Worm (Caenorhabditis elegans): ENCODE data around the gene sri-19.

sri-19 gene

DNA sequence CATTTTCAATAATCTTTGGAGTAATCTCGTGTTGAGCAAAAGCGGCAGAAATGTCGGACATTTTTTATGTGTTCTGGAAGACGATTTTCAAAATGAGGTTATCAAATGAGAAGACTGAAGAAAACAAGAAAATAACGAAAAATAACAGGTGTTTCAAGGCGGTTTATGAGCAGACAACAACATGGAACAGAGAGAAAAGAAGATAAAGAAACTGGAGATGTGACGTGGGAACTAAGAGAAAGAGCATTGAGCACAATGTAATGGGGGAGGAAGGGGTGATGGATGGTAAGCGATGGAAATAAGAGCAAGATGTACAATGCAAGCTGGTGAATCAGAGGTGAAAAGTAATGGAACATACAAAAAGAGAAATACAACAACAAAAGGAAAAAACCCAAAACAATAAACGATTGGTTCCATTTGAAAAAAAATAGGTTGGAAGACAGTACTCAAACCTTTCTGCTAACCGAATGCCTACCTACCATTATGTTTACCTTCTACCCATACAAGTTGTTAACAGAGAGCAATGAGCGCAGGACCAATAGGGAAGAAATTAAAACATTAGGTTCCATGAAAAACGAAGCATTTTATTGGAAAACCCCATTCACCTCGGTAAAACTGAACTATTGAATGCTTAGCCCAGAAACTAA is 466 bp upstream of the sri-19 start, which contains the start of gene Y69E1A.5:
Gene Y69E1A.5, minus strand, starts transcription at position 73 of the 647 bp plus-strand sequence.
- TF ChIP-seq mab-5 (tag; optimal IDR thresholded peaks at IDR 0.05) (peak; percentile 31), elt-1 (tag; optimal IDR thresholded peaks at IDR 0.05; ENCODE audit: borderline replicate concordance, insufficient read depth) (no peak), hlh-1 (tag; optimal IDR thresholded peaks at IDR 0.05) (peak; percentile 82), ceh-83 (GFP tag; optimal IDR thresholded peaks at IDR 0.05) (no peak), unc-62 (GFP tag; optimal IDR thresholded peaks at IDR 0.05) (peak; percentile 40), zip-8 (tag; optimal IDR thresholded peaks at IDR 0.05) (no peak)

DNA sequence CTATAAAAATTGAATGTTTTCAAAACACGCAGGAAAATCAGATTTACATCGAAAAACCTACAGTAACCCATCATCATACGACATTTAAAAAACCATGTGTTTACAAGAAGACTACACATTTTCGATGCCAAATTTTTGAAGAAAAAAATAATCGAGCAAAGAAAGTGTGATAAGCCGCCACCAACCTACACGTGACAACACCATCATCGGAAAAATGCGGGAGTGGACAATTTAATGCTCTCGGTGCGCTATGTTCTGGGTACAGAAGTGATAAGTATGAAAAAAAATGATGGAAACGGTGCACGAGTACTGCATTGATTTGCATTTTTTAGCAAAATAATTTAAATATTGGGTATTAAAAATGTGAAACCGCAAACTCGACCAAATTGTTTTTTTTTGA is 6.5 kb downstream of the sri-19 start:
- TF ChIP-seq flh-1 (GFP tag; optimal IDR thresholded peaks at IDR 0.05) (no peak), mep-1 (tag; optimal IDR thresholded peaks at IDR 0.05) (no peak), unc-62 (GFP tag; optimal IDR thresholded peaks at IDR 0.05) (no peak), blmp-1 (tag; optimal IDR thresholded peaks at IDR 0.05) (no peak), nhr-28 (tag; optimal IDR thresholded peaks at IDR 0.05) (no peak), cnd-1 (tag; optimal IDR thresholded peaks at IDR 0.05) (no peak), bed-3 (GFP tag; optimal IDR thresholded peaks at IDR 0.05) (no peak), lin-13 (tag; optimal IDR thresholded peaks at IDR 0.05) (no peak), ceh-83 (GFP tag; optimal IDR thresholded peaks at IDR 0.05) (no peak), ces-1 (GFP tag; optimal IDR thresholded peaks at IDR 0.05) (no peak), lsy-2 (tag; optimal IDR thresholded peaks at IDR 0.05) (no peak), snpc-4 (tag; optimal IDR thresholded peaks at IDR 0.05) (no peak), elt-3 (tag; optimal IDR thresholded peaks at IDR 0.05) (no peak)

DNA sequence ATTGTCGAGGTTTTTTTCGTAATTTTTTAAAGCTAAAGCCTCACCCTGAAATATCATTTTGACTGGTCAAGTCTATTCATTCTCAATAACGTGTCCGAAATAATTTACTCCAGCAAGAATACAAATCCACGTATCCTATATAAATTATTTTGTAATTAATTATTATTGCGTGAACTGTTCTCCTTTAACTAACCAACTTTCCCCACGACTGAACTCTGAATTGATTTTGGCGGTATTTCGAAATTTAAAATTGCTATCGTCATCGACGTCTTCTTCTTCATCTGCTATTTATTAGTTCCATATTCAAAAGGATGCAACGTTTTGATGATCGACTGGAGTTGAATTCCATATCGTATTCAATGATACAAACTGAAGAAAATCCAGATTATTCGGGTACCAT is 8.2 kb downstream of the sri-19 start, which contains the start of the genes aqp-3 and Y69E1A.8:
Gene aqp-3, minus strand, starts transcription at position 101 of the 400 bp plus-strand sequence.
Gene Y69E1A.8, plus strand, starts transcription at position 246 of the 400 bp plus-strand sequence.
- TF ChIP-seq blmp-1 (tag; optimal IDR thresholded peaks at IDR 0.05) (no peak), mls-2 (tag; optimal IDR thresholded peaks at IDR 0.05) (no peak), snpc-4 (tag; optimal IDR thresholded peaks at IDR 0.05) (no peak), ceh-39 (tag; optimal IDR thresholded peaks at IDR 0.05) (no peak)

DNA sequence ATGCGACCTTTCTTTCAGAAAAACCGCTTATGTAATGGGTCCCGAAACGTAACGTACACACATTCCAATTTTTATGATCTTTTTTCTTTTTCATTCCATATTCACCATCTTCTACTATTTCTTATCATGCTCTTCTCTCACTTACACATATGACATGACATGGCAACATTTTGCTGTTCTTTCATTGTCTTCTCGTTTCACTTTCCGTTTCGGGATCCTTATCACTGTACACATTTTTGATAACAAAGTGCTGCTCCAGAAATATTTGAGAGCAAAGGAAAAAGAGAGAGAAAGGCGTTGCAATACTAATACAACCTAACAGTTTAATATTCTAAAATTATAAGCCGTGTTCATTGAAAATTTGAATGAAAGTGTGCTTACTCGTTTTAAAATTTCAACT is 12.2 kb downstream of the sri-19 start:
- TF ChIP-seq hlh-1 (tag; optimal IDR thresholded peaks at IDR 0.05), result no peak
- TF ChIP-seq elt-1 (tag; optimal IDR thresholded peaks at IDR 0.05; ENCODE audit: borderline replicate concordance, insufficient read depth), result no peak
- no peak for TF ChIP-seq ham-2 (GFP tag; optimal IDR thresholded peaks at IDR 0.05)
- TF ChIP-seq mls-2 (tag; optimal IDR thresholded peaks at IDR 0.05), result no peak
- TF ChIP-seq nhr-12 (tag; optimal IDR thresholded peaks at IDR 0.05), result no peak
- no peak for TF ChIP-seq mep-1 (tag; optimal IDR thresholded peaks at IDR 0.05)
- no peak for TF ChIP-seq nhr-76 (tag; optimal IDR thresholded peaks at IDR 0.05)
- no peak for TF ChIP-seq snpc-4 (tag; optimal IDR thresholded peaks at IDR 0.05)
- no peak for TF ChIP-seq unc-120 (tag; optimal IDR thresholded peaks at IDR 0.05; ENCODE audit: poor library complexity, severe bottlenecking)
- no peak for TF ChIP-seq unc-39 (tag; optimal IDR thresholded peaks at IDR 0.05)
- TF ChIP-seq ztf-11 (tag; optimal IDR thresholded peaks at IDR 0.05), result no peak
- no peak for TF ChIP-seq drap-1 (GFP tag; optimal IDR thresholded peaks at IDR 0.05)
- no peak for TF ChIP-seq ces-1 (GFP tag; optimal IDR thresholded peaks at IDR 0.05)
- no peak for TF ChIP-seq ceh-43 (GFP tag; optimal IDR thresholded peaks at IDR 0.05)
- no peak for TF ChIP-seq ceh-83 (GFP tag; optimal IDR thresholded peaks at IDR 0.05)
- no peak for TF ChIP-seq zip-8 (tag; optimal IDR thresholded peaks at IDR 0.05)
- no peak for TF ChIP-seq blmp-1 (tag; optimal IDR thresholded peaks at IDR 0.05)
- no peak for TF ChIP-seq tbx-8 (GFP tag; optimal IDR thresholded peaks at IDR 0.05)
- no peak for TF ChIP-seq elt-3 (tag; optimal IDR thresholded peaks at IDR 0.05)

DNA sequence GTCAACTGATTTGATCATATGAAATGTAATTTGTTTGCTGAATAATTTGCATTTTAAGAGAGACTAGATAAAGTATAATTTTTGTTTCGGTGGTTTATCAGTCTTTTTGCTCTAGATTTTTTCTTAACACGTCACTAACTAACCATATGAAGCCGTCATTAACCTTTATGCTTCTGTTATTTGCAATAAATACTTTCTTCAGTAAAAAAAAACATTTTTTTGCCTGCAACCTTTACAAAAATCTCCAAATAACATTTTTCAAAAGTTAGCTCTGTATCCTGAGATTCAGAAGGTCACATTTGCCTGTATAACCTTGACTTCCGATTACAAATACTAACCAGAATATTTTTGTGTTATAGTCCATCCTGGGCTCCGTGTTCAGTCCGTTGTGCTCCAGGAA is 12.6 kb downstream of the sri-19 start:
- TF ChIP-seq lin-32 (GFP tag; optimal IDR thresholded peaks at IDR 0.05) (no peak), nhr-2 (tag; optimal IDR thresholded peaks at IDR 0.05) (no peak), lsy-2 (tag; optimal IDR thresholded peaks at IDR 0.05) (no peak), pha-4 (tag; optimal IDR thresholded peaks at IDR 0.05) (no peak), nhr-76 (tag; optimal IDR thresholded peaks at IDR 0.05) (no peak), sptf-1 (tag; optimal IDR thresholded peaks at IDR 0.05) (no peak), zip-8 (tag; optimal IDR thresholded peaks at IDR 0.05) (no peak), ham-2 (GFP tag; optimal IDR thresholded peaks at IDR 0.05) (no peak), ces-1 (GFP tag; optimal IDR thresholded peaks at IDR 0.05) (no peak), nhr-12 (tag; optimal IDR thresholded peaks at IDR 0.05) (no peak), unc-62 (GFP tag; optimal IDR thresholded peaks at IDR 0.05) (no peak), hlh-1 (tag; optimal IDR thresholded peaks at IDR 0.05) (no peak), blmp-1 (tag; optimal IDR thresholded peaks at IDR 0.05) (no peak), elt-3 (tag; optimal IDR thresholded peaks at IDR 0.05) (no peak), mls-2 (tag; optimal IDR thresholded peaks at IDR 0.05) (no peak), drap-1 (GFP tag; optimal IDR thresholded peaks at IDR 0.05) (no peak), M03D4.4 (tag; optimal IDR thresholded peaks at IDR 0.05) (no peak), ceh-83 (GFP tag; optimal IDR thresholded peaks at IDR 0.05) (no peak), unc-39 (tag; optimal IDR thresholded peaks at IDR 0.05) (no peak), flh-1 (GFP tag; optimal IDR thresholded peaks at IDR 0.05) (no peak)

All from whole organism, mixed stage, embryonic.